Fruit fly (Drosophila melanogaster): ENCODE data around the gene CG17917.

CG17917 gene

DNA sequence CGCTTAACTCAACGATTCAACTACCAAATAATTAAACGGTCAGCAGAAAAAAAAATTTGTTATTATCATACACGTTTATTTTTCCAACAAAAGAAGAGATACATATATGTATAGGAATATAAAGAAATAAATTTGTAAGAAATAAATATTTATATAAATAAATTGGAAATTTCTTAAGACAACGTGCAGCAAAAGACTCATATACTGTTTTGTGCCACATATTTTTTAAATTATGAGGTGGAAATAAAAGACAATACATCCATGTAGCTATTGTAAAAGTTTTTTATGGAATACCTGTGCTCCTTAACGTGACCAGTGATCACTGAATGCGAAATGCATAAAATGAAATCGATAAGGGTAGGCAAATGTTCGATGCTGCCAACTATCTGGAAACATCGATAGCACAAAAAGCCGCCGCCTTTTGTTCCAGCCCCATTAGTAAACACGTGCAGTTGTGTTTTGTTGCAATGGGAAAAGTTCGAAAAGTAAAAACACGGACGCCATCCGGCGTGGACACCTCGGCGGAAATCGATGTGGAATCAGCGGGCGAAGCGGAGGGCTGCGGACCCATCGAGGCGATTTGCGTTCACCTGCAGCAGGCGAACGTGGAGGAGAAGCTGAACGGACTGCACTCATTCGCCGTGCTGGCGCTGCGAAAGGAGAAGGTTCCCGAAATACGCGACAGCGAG lies 26.9 kb downstream of the CG17917 start, which contains the start of gene CG10286 (continued):
- TF ChIP-seq CG30403 (GFP tag; optimal IDR thresholded peaks at IDR 0.05), result peak; percentile 12
- peak; percentile 76 for TF ChIP-seq cwo (GFP tag; optimal IDR thresholded peaks at IDR 0.05)
- TF ChIP-seq CG9932 (GFP tag; IDR thresholded peaks at IDR 0.05), result peak; percentile 64
- TF ChIP-seq Mad (GFP tag; optimal IDR thresholded peaks at IDR 0.05), result no peak
- TF ChIP-seq ase (GFP tag; IDR thresholded peaks at IDR 0.05), result no peak; the same call in 2 of the 3 replicates
- peak; percentile 62 for TF ChIP-seq gem (tag; optimal IDR thresholded peaks at IDR 0.05)
- TF ChIP-seq ci (GFP tag; IDR thresholded peaks at IDR 0.05), result no peak; the same call in 2 of the 3 replicates
- peak; percentile 65 for TF ChIP-seq CG42726 (GFP tag; IDR thresholded peaks at IDR 0.05; ENCODE audit: partially characterized antibody)
- peak; percentile 63 for TF ChIP-seq vnd (GFP tag; IDR thresholded peaks at IDR 0.05; ENCODE audit: partially characterized antibody)
- TF ChIP-seq scrt (GFP tag; optimal IDR thresholded peaks at IDR 0.05), result peak; percentile 25
- peak; percentile 47 for TF ChIP-seq CG33213 (GFP tag; optimal IDR thresholded peaks at IDR 0.05)
- no peak for TF ChIP-seq sisA (GFP tag; IDR thresholded peaks at IDR 0.05)
- no peak for TF ChIP-seq kni (GFP tag; optimal IDR thresholded peaks at IDR 0.05)
- no peak for TF ChIP-seq CG4820 (GFP tag; optimal IDR thresholded peaks at IDR 0.05)
- TF ChIP-seq fd102C (GFP tag; optimal IDR thresholded peaks at IDR 0.05), result no peak
- TF ChIP-seq HHEX (GFP tag; optimal IDR thresholded peaks at IDR 0.05), result peak; percentile 9
- no peak for TF ChIP-seq insv (GFP tag; optimal IDR thresholded peaks at IDR 0.05)
- no peak for TF ChIP-seq H15 (GFP tag; IDR thresholded peaks at IDR 0.05)
- TF ChIP-seq lilli (GFP tag; optimal IDR thresholded peaks at IDR 0.05), result peak; percentile 2
- peak; percentile 36 for TF ChIP-seq unpg (GFP tag; optimal IDR thresholded peaks at IDR 0.05)
- TF ChIP-seq CG13775 (GFP tag; optimal IDR thresholded peaks at IDR 0.05), result peak; percentile 23
- peak; percentile 8 for TF ChIP-seq zfh2 (GFP tag; optimal IDR thresholded peaks at IDR 0.05)
- peak; percentile 32 for TF ChIP-seq CG13296 (GFP tag; optimal IDR thresholded peaks at IDR 0.05)
- TF ChIP-seq Lhr (GFP tag; optimal IDR thresholded peaks at IDR 0.05), result no peak
- TF ChIP-seq phol (tag; optimal IDR thresholded peaks at IDR 0.05), result peak; percentile 30
- TF ChIP-seq CG1602 (GFP tag; optimal IDR thresholded peaks at IDR 0.05), result no peak
- TF ChIP-seq CG2129 (GFP tag; IDR thresholded peaks at IDR 0.05; ENCODE audit: partially characterized antibody), result 0 out of 2 replicates have a peak, but pooled peaks have one; percentile 16
- TF ChIP-seq D19B (GFP tag; optimal IDR thresholded peaks at IDR 0.05), result peak; percentile 47
- peak; percentile 34 for TF ChIP-seq CG8388 (GFP tag; optimal IDR thresholded peaks at IDR 0.05)
- TF ChIP-seq Meics (GFP tag; optimal IDR thresholded peaks at IDR 0.05), result no peak
- TF ChIP-seq zfh1 (GFP tag; IDR thresholded peaks at IDR 0.05), result 0 out of 3 replicates have a peak, but pooled peaks have one; percentile 33
- TF ChIP-seq gro (GFP tag; optimal IDR thresholded peaks at IDR 0.05), result no peak
- TF ChIP-seq CG17359 (tag; optimal IDR thresholded peaks at IDR 0.05), result peak; percentile 19
- no peak for TF ChIP-seq Neu2 (GFP tag; optimal IDR thresholded peaks at IDR 0.05; ENCODE audit: borderline replicate concordance)
- TF ChIP-seq unc-4 (GFP tag; IDR thresholded peaks at IDR 0.05; ENCODE audit: partially characterized antibody), result peak; percentile 68
- TF ChIP-seq pzg (GFP tag; optimal IDR thresholded peaks at IDR 0.05), result peak; percentile 79
- no peak for TF ChIP-seq wor (GFP tag; IDR thresholded peaks at IDR 0.05)
- TF ChIP-seq Sry-δ (GFP tag; optimal IDR thresholded peaks at IDR 0.05), result peak; percentile 83
- TF ChIP-seq chn (GFP tag; optimal IDR thresholded peaks at IDR 0.05), result no peak
- TF ChIP-seq ERR (GFP tag; optimal IDR thresholded peaks at IDR 0.05), result no peak
- peak; percentile 64 for TF ChIP-seq CG7556 (GFP tag; optimal IDR thresholded peaks at IDR 0.05)
- peak; percentile 3 for TF ChIP-seq stwl (tag; optimal IDR thresholded peaks at IDR 0.05)
- peak; percentile 38 for TF ChIP-seq grau (tag; optimal IDR thresholded peaks at IDR 0.05)
- no peak for TF ChIP-seq nau (GFP tag; optimal IDR thresholded peaks at IDR 0.05)
- no peak for TF ChIP-seq CG3407 (GFP tag; optimal IDR thresholded peaks at IDR 0.05)
- peak; percentile 61 for TF ChIP-seq CG1603 (tag; optimal IDR thresholded peaks at IDR 0.05)
- TF ChIP-seq HLH54F (GFP tag; optimal IDR thresholded peaks at IDR 0.05), result no peak
- TF ChIP-seq CG4617 (GFP tag; optimal IDR thresholded peaks at IDR 0.05; ENCODE audit: borderline replicate concordance), result peak; percentile 14
